Worm (Caenorhabditis elegans) whole organism, midembryonic: ENCODE data around the gene F59A2.5.

Experiments used
- T22C8.4 ChIP-seq: fragments of 200-800 bp; sonication (Bioruptor generic); IDR thresholded peaks from 2 replicates; pipeline ENCODE4 v1.3.6; 2022; ENCODE audit warnings: missing genetic modification characterization, missing compliant biosample characterization
- cog-1 ChIP-seq: sonication (generic microtip); optimal IDR thresholded peaks from 2 replicates; lab custom pipeline; 2016; ENCODE audit warnings: missing genetic modification characterization, missing compliant biosample characterization
- flt-1 ChIP-seq: fragments of 200-800 bp; sonication (Bioruptor generic); IDR thresholded peaks from 2 replicates; pipeline ENCODE4 v1.3.6; 2022; ENCODE audit warnings: missing genetic modification characterization, missing compliant biosample characterization
- klf-2 ChIP-seq: fragments of 200-800 bp; sonication (Bioruptor generic); conservative IDR thresholded peaks from 2 replicates; pipeline ENCODE4 v1.3.6; 2022; ENCODE audit warnings: missing genetic modification reagents, missing genetic modification characterization, missing compliant biosample characterization
- med-1 ChIP-seq: sonication (generic microtip); optimal IDR thresholded peaks from 2 replicates; lab custom pipeline; 2017; ENCODE audit warnings: missing genetic modification characterization, mild to moderate bottlenecking, missing compliant biosample characterization, antibody characterized with exemption, missing genetic modification reagents; ENCODE audit not compliant: insufficient read depth
- ref-1 ChIP-seq: fragments of 200-800 bp; sonication (Bioruptor generic); conservative IDR thresholded peaks from 2 replicates; pipeline ENCODE4 v1.3.6; 2022; ENCODE audit warnings: missing genetic modification reagents, missing genetic modification characterization, missing compliant biosample characterization

DNA sequence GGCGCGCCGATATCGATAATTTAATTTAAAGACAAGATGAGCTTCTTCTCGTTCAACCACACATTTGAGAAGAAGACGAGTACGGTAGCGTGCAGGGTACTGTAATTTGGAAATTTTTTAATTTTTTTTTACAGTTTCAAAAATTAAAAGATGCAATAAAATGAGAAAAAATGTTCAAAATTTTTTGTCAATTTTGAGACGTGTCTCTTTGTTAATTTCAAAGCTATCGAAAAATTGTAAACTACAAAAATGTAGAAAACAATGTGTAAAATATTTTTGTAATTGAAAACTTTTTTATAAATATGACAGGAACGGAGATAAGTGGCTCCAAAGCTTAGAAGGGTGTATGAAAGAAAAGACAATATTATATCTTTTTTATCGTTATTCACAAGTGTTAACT lies 26.7 kb downstream of the F59A2.5 start, which contains the start of gene K01A11.1:
- no peak for TF ChIP-seq ref-1 (GFP tag; lab: Robert Waterston, UW)
- TF ChIP-seq flt-1 (GFP tag; lab: Robert Waterston, UW), result no peak
- TF ChIP-seq med-1 (GFP tag; lab: Kevin White, UChicago), result no peak
- no peak for TF ChIP-seq klf-2 (GFP tag; lab: Robert Waterston, UW)
- TF ChIP-seq T22C8.4 (GFP tag; lab: Robert Waterston, UW), result no peak
- no peak for TF ChIP-seq cog-1
